Fruit fly (Drosophila melanogaster): Measurements from ENCODE around the gene CG2861.

dm6 chrX:4825674-4826073, 21.0 kb upstream of the CG2861 start, which contains the start of gene CG12682:
- TF ChIP-seq kay (GFP tag; ENCODE audit: borderline replicate concordance) (no peak), ovo (GFP tag; optimal IDR thresholded peaks at IDR 0.05) (no peak), toe (GFP tag; optimal IDR thresholded peaks at IDR 0.05) (no peak), Mnt (GFP tag; optimal IDR thresholded peaks at IDR 0.05) (no peak)
